Worm (Caenorhabditis elegans) whole organism, mixed stage, embryonic: Measurements from ENCODE around the gene pxl-1.

Experiments
- ceh-39 ChIP-seq: fragments of 150-350 bp; optimal IDR thresholded peaks from 2 replicates; lab custom pipeline; 2014; ENCODE audit warnings: missing biosample characterization, missing genetic modification characterization
- elt-1 ChIP-seq: sonication (generic microtip); optimal IDR thresholded peaks from 2 replicates; lab custom pipeline; 2017; ENCODE audit warnings: missing genetic modification characterization, mild to moderate bottlenecking, missing compliant biosample characterization, antibody characterized with exemption, moderate library complexity, borderline replicate concordance; ENCODE audit not compliant: insufficient read depth
- ham-2 ChIP-seq: fragments of 200-800 bp; sonication (Bioruptor generic); optimal IDR thresholded peaks from 2 replicates; lab custom pipeline; 2018; ENCODE audit warnings: mild to moderate bottlenecking, missing genetic modification characterization, missing compliant biosample characterization
- lin-13 ChIP-seq: fragments of 150-350 bp; optimal IDR thresholded peaks from 2 replicates; lab custom pipeline; 2014; ENCODE audit warnings: missing biosample characterization, missing genetic modification characterization
- nhr-237 ChIP-seq: fragments of 150-350 bp; optimal IDR thresholded peaks from 2 replicates; lab custom pipeline; 2014; ENCODE audit warnings: missing biosample characterization, missing genetic modification characterization
- nhr-76 ChIP-seq: sonication (generic microtip); optimal IDR thresholded peaks from 2 replicates; lab custom pipeline; 2017; ENCODE audit warnings: missing biosample characterization, missing genetic modification characterization
- snpc-4 ChIP-seq: fragments of 150-350 bp; optimal IDR thresholded peaks from 2 replicates; lab custom pipeline; 2014; ENCODE audit warnings: missing biosample characterization, missing genetic modification characterization
- unc-62 ChIP-seq: fragments of 150-350 bp; optimal IDR thresholded peaks from 2 replicates; lab custom pipeline; 2014; ENCODE audit warnings: missing biosample characterization, missing genetic modification reagents, missing genetic modification characterization

DNA sequence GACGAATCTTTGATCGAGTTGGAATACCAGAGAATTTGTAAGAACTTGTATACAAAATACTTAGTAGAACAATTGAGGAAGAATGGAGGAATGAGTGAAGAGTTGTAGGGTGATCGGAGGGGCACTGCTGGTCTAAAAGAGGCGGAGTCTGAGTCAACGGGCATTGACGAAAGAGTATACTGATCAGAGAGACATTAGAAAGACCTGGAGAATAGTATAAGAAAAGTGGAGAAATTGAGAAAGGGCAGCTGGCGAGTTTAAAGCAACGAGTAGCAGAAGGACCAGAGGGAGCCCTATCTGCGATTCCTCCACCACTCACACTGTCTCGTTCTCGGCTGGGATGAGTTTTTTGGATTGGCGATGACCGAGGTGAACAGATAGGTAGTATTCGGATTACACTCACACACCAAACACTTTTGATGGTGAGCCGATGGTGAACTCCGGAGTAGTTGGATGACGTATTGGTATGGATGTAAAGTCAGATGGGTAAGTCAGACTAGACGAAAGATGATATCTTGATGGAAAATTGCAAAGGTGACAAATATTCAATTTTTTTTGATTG lies 35.7 kb upstream of the pxl-1 start, which contains the start of gene EGAP1.5:
- TF ChIP-seq nhr-237 (tag; lab: Kevin White, UChicago), result no peak
- TF ChIP-seq snpc-4 (tag; lab: Kevin White, UChicago), result no peak
- no peak for TF ChIP-seq lin-13 (tag; lab: Kevin White, UChicago)
- TF ChIP-seq elt-1 (tag; lab: Kevin White, UChicago), result no peak
- TF ChIP-seq ham-2 (GFP tag; lab: Kevin White, UChicago), result no peak
- no peak for TF ChIP-seq ceh-39 (tag; lab: Kevin White, UChicago)
- TF ChIP-seq unc-62, result peak; percentile 62
- no peak for TF ChIP-seq nhr-76 (tag; lab: Kevin White, UChicago)
